Worm (Caenorhabditis elegans) whole organism, L2 larva: Measurements from ENCODE around the gene ddx-23.

Experiments
- egl-27 ChIP-seq: sonication (generic microtip); optimal IDR thresholded peaks from 3 replicates; lab custom pipeline; 2017; ENCODE audit warnings: missing biosample characterization, missing genetic modification reagents, missing genetic modification characterization
- elt-1 ChIP-seq: fragments of 150-350 bp; optimal IDR thresholded peaks from 2 replicates; lab custom pipeline; 2014; ENCODE audit warnings: missing biosample characterization, missing genetic modification characterization
- elt-3 ChIP-seq: sonication (generic microtip); optimal IDR thresholded peaks from 2 replicates; lab custom pipeline; 2017; ENCODE audit warnings: missing biosample characterization, missing genetic modification characterization
- lin-39 ChIP-seq: fragments of 150-350 bp; optimal IDR thresholded peaks from 2 replicates; lab custom pipeline; 2014; ENCODE audit warnings: missing biosample characterization, missing genetic modification reagents, missing genetic modification characterization
- lsy-2 ChIP-seq, 2 experiments: fragments of 150-350 bp in 1 of 2; sonication (generic microtip) in 1 of 2; optimal IDR thresholded peaks; 2 replicates each; lab custom pipeline; 2014 to 2017; ENCODE audit warnings: missing biosample characterization in 2 of 2, missing genetic modification characterization in 2 of 2
- mdl-1 ChIP-seq, 2 experiments: fragments of 150-350 bp in 1 of 2; sonication (generic microtip) in 1 of 2; optimal IDR thresholded peaks; 2 replicates each; lab custom pipeline; 2017; ENCODE audit warnings: missing biosample characterization in 2 of 2, missing genetic modification characterization in 2 of 2
- nhr-21 ChIP-seq: fragments of 150-350 bp; optimal IDR thresholded peaks from 2 replicates; lab custom pipeline; 2014; ENCODE audit warnings: missing biosample characterization, missing genetic modification characterization
- nhr-237 ChIP-seq: fragments of 150-350 bp; optimal IDR thresholded peaks from 2 replicates; lab custom pipeline; 2014; ENCODE audit warnings: missing biosample characterization, missing genetic modification characterization
- nhr-25 ChIP-seq: fragments of 150-350 bp; sonication (generic microtip); optimal IDR thresholded peaks from 3 replicates; lab custom pipeline; 2014; ENCODE audit warnings: missing biosample characterization, missing genetic modification characterization
- nhr-77 ChIP-seq: fragments of 150-350 bp; optimal IDR thresholded peaks from 2 replicates; lab custom pipeline; 2014; ENCODE audit warnings: missing biosample characterization, missing genetic modification characterization
- ztf-11 ChIP-seq: sonication (generic microtip); optimal IDR thresholded peaks from 2 replicates; lab custom pipeline; 2017; ENCODE audit warnings: missing biosample characterization, missing genetic modification characterization

ce11 chrIII:5810012-5810411 lies 43.1 kb downstream of the ddx-23 start:
- no peak for TF ChIP-seq mdl-1 (tag; optimal IDR thresholded peaks at IDR 0.05; lab: Kevin White, UChicago)
- no peak for TF ChIP-seq lin-39 (tag; lab: Kevin White, UChicago)
- no peak for TF ChIP-seq nhr-77
- TF ChIP-seq lsy-2 (tag; optimal IDR thresholded peaks at IDR 0.05; lab: Kevin White, UChicago) = no peak
- TF ChIP-seq elt-3 (tag; lab: Kevin White, UChicago) = no peak
- no peak for TF ChIP-seq nhr-25 (tag; lab: Kevin White, UChicago)
- no peak for TF ChIP-seq ztf-11
- TF ChIP-seq nhr-237 (tag; lab: Kevin White, UChicago) = no peak
- TF ChIP-seq elt-1 (tag; lab: Kevin White, UChicago) = no peak
- TF ChIP-seq nhr-21 (tag; lab: Kevin White, UChicago) = no peak
- no peak for TF ChIP-seq egl-27 (tag; lab: Kevin White, UChicago)
